Fruit fly (Drosophila melanogaster) whole organism, prepupa: Measurements from ENCODE around the gene vir-1.
A peak's percentile ranks its signal among the peaks of the same experiment; 100 is the strongest.

Source experiments
- CG10669 ChIP-seq: fragments of 200-800 bp; sonication (Bioruptor generic); optimal IDR thresholded peaks from 3 replicates; lab custom pipeline; 2018; ENCODE audit warnings: missing biosample characterization, mild to moderate bottlenecking, missing genetic modification characterization, moderate library complexity
- CG11294 ChIP-seq: fragments of 200-800 bp; sonication (Bioruptor generic); IDR thresholded peaks from 2 replicates; pipeline ENCODE4 v1.3.6; 2022; ENCODE audit warnings: missing biosample characterization, missing genetic modification characterization
- CG11762 ChIP-seq: fragments of 200-800 bp; sonication (Bioruptor generic); optimal IDR thresholded peaks from 3 replicates; lab custom pipeline; 2016; ENCODE audit warnings: missing biosample characterization, missing genetic modification characterization; ENCODE audit not compliant: insufficient read depth
- CG11902 ChIP-seq: fragments of 200-800 bp; sonication (Bioruptor generic); optimal IDR thresholded peaks from 3 replicates; lab custom pipeline; 2016; ENCODE audit warnings: missing biosample characterization, missing genetic modification characterization
- CG15336 ChIP-seq: fragments of 200-800 bp; sonication (Bioruptor generic); IDR thresholded peaks from 2 replicates; pipeline ENCODE4 v1.3.6; 2022; ENCODE audit warnings: missing biosample characterization, missing genetic modification characterization
- CG1621 ChIP-seq: fragments of 200-800 bp; sonication (Bioruptor generic); optimal IDR thresholded peaks from 3 replicates; lab custom pipeline; 2018; ENCODE audit warnings: missing biosample characterization, mild to moderate bottlenecking, missing genetic modification characterization
- CG16779 ChIP-seq: fragments of 200-800 bp; sonication (Bioruptor generic); optimal IDR thresholded peaks from 3 replicates; lab custom pipeline; 2017; ENCODE audit warnings: missing biosample characterization, mild to moderate bottlenecking, missing genetic modification characterization
- CG34406 ChIP-seq: fragments of 200-800 bp; sonication (Bioruptor generic); optimal IDR thresholded peaks from 3 replicates; lab custom pipeline; 2016; ENCODE audit warnings: missing biosample characterization, missing genetic modification characterization
- CG4318 ChIP-seq: fragments of 200-800 bp; sonication (Bioruptor generic); optimal IDR thresholded peaks from 3 replicates; lab custom pipeline; 2017; ENCODE audit warnings: missing biosample characterization, mild to moderate bottlenecking, missing genetic modification characterization
- CG6276 ChIP-seq: fragments of 200-800 bp; sonication (Bioruptor generic); optimal IDR thresholded peaks from 2 replicates; lab custom pipeline; 2017; ENCODE audit warnings: missing biosample characterization, mild to moderate bottlenecking, missing genetic modification characterization
- CG7368 ChIP-seq: fragments of 200-800 bp; sonication (Bioruptor generic); optimal IDR thresholded peaks from 3 replicates; lab custom pipeline; 2016; ENCODE audit warnings: missing biosample characterization, missing genetic modification characterization
- CG8119 ChIP-seq: fragments of 200-800 bp; sonication (Bioruptor generic); IDR thresholded peaks from 3 replicates; pipeline ENCODE4 v1.3.6; 2022; ENCODE audit warnings: missing biosample characterization, missing genetic modification characterization
- CG8319 ChIP-seq: fragments of 200-800 bp; sonication (Bioruptor generic); optimal IDR thresholded peaks from 3 replicates; lab custom pipeline; 2016; ENCODE audit warnings: missing biosample characterization, missing genetic modification characterization
- Eip75B ChIP-seq: fragments of 200-800 bp; sonication (Bioruptor generic); optimal IDR thresholded peaks from 3 replicates; lab custom pipeline; 2016; ENCODE audit warnings: missing biosample characterization, missing genetic modification characterization
- Eip78C ChIP-seq: fragments of 200-800 bp; sonication (Bioruptor generic); peaks from one replicate; lab custom pipeline; 2016; ENCODE audit warnings: missing biosample characterization, missing genetic modification characterization
- Ets21C ChIP-seq: fragments of 200-800 bp; sonication (Bioruptor generic); optimal IDR thresholded peaks from 3 replicates; lab custom pipeline; 2016; ENCODE audit warnings: missing biosample characterization, missing genetic modification characterization
- Ets96B ChIP-seq: fragments of 200-800 bp; optimal IDR thresholded peaks from 2 replicates; lab custom pipeline; 2019; ENCODE audit warnings: missing biosample characterization, mild to moderate bottlenecking, missing genetic modification characterization, moderate library complexity
- Hr38 ChIP-seq: sonication (Bioruptor generic); optimal IDR thresholded peaks from 2 replicates; lab custom pipeline; 2016; ENCODE audit warnings: missing biosample characterization, missing genetic modification characterization
- Hr39 ChIP-seq: fragments of 200-800 bp; sonication (Bioruptor generic); optimal IDR thresholded peaks from 2 replicates; lab custom pipeline; 2016; ENCODE audit warnings: missing biosample characterization, missing genetic modification characterization
- Hr4 ChIP-seq: fragments of 200-800 bp; sonication (Bioruptor generic); optimal IDR thresholded peaks from 3 replicates; lab custom pipeline; 2016; ENCODE audit warnings: missing biosample characterization, missing genetic modification characterization
- Met ChIP-seq: fragments of 200-800 bp; sonication (Bioruptor generic); optimal IDR thresholded peaks from 3 replicates; lab custom pipeline; 2016; ENCODE audit warnings: missing biosample characterization, missing genetic modification characterization
- OdsH ChIP-seq: fragments of 200-800 bp; sonication (Bioruptor generic); optimal IDR thresholded peaks from 3 replicates; lab custom pipeline; 2016; ENCODE audit warnings: missing biosample characterization, missing genetic modification characterization
- Smox ChIP-seq: fragments of 200-800 bp; sonication (Bioruptor generic); optimal IDR thresholded peaks from 3 replicates; lab custom pipeline; 2016; ENCODE audit warnings: missing biosample characterization, missing genetic modification characterization
- Sox102F ChIP-seq: fragments of 200-800 bp; sonication (Bioruptor generic); optimal IDR thresholded peaks from 2 replicates; lab custom pipeline; 2016; ENCODE audit warnings: missing biosample characterization, mild to moderate bottlenecking, missing genetic modification characterization
- cyc ChIP-seq: fragments of 200-800 bp; sonication (Bioruptor generic); optimal IDR thresholded peaks from 3 replicates; lab custom pipeline; 2016; ENCODE audit warnings: missing biosample characterization, missing genetic modification characterization
- dac ChIP-seq: fragments of 200-800 bp; sonication (Bioruptor generic); optimal IDR thresholded peaks from 2 replicates; lab custom pipeline; 2017; ENCODE audit warnings: missing biosample characterization, mild to moderate bottlenecking, missing genetic modification characterization
- dsx ChIP-seq: fragments of 200-800 bp; optimal IDR thresholded peaks from 3 replicates; lab custom pipeline; 2019; ENCODE audit warnings: missing biosample characterization, mild to moderate bottlenecking, missing genetic modification characterization, moderate library complexity; ENCODE audit not compliant: poor library complexity, severe bottlenecking
- eg ChIP-seq: fragments of 200-800 bp; sonication (Bioruptor generic); IDR thresholded peaks from 3 replicates; pipeline ENCODE4 v1.3.6; 2022; ENCODE audit warnings: missing biosample characterization, missing genetic modification characterization
- fd59A ChIP-seq: fragments of 200-800 bp; sonication (Bioruptor generic); optimal IDR thresholded peaks from 2 replicates; lab custom pipeline; 2017; ENCODE audit warnings: missing biosample characterization, mild to moderate bottlenecking, missing genetic modification characterization, missing genetic modification reagents
- fkh ChIP-seq: fragments of 200-800 bp; sonication (Bioruptor generic); optimal IDR thresholded peaks from 3 replicates; lab custom pipeline; 2017; ENCODE audit warnings: missing biosample characterization, mild to moderate bottlenecking, missing genetic modification characterization, moderate library complexity
- lz ChIP-seq: fragments of 200-800 bp; sonication (Bioruptor generic); optimal IDR thresholded peaks from 3 replicates; lab custom pipeline; 2016; ENCODE audit warnings: missing biosample characterization, missing genetic modification characterization
- net ChIP-seq: fragments of 200-800 bp; sonication (Bioruptor generic); optimal IDR thresholded peaks from 3 replicates; lab custom pipeline; 2016; ENCODE audit warnings: missing biosample characterization, missing genetic modification characterization
- pdm3 ChIP-seq: fragments of 200-800 bp; sonication (Bioruptor generic); optimal IDR thresholded peaks from 3 replicates; lab custom pipeline; 2016; ENCODE audit warnings: missing biosample characterization, missing genetic modification characterization
- spab ChIP-seq: fragments of 200-800 bp; sonication (Bioruptor generic); optimal IDR thresholded peaks from 2 replicates; lab custom pipeline; 2017; ENCODE audit warnings: missing biosample characterization, mild to moderate bottlenecking, missing genetic modification characterization, missing genetic modification reagents
- svp ChIP-seq: fragments of 200-800 bp; sonication (Bioruptor generic); peaks from one replicate; lab custom pipeline; 2016; ENCODE audit warnings: missing biosample characterization, missing genetic modification characterization
- topi ChIP-seq: fragments of 200-800 bp; sonication (Bioruptor generic); optimal IDR thresholded peaks from 3 replicates; lab custom pipeline; 2016; ENCODE audit warnings: missing biosample characterization, missing genetic modification characterization
- vri ChIP-seq: fragments of 200-800 bp; sonication (Bioruptor generic); optimal IDR thresholded peaks from 3 replicates; lab custom pipeline; 2016; ENCODE audit warnings: missing biosample characterization, mild to moderate bottlenecking, missing genetic modification characterization

vir-1 gene

dm6 chr2L:12424555-12424954 lies 1.3 kb upstream of the vir-1 start, which contains the start of gene Fam92 (continued):
- TF ChIP-seq fkh (GFP tag; lab: Kevin White, UChicago) (no peak), Smox (GFP tag; lab: Kevin White, UChicago) (peak; percentile 41), eg (GFP tag; lab: Robert Waterston, UW) (no peak), cyc (GFP tag; lab: Kevin White, UChicago) (peak; percentile 66), CG4318 (GFP tag; lab: Kevin White, UChicago) (no peak), CG11902 (GFP tag; lab: Kevin White, UChicago) (no peak), CG16779 (tag; lab: Kevin White, UChicago) (no peak), Sox102F (GFP tag; lab: Kevin White, UChicago) (peak; percentile 49), dac (GFP tag; lab: Kevin White, UChicago) (no peak), topi (peak; percentile 48), CG34406 (no peak), Hr39 (peak; percentile 70), Eip75B (GFP tag; lab: Kevin White, UChicago) (peak; percentile 22), dsx (no peak), lz (peak; percentile 69), Ets96B (tag; lab: Kevin White, UChicago) (no peak), CG8119 (GFP tag; lab: Robert Waterston, UW) (no peak), Eip78C (GFP tag; lab: Kevin White, UChicago) (peak; percentile 78), CG1621 (tag; lab: Kevin White, UChicago) (no peak), net (GFP tag; lab: Kevin White, UChicago) (no peak), CG10669 (GFP tag; lab: Kevin White, UChicago) (peak; percentile 2), CG11294 (GFP tag; lab: Robert Waterston, UW) (no peak), CG11762 (GFP tag; lab: Kevin White, UChicago) (no peak), Met (peak; percentile 60), spab (no peak), svp (GFP tag; lab: Kevin White, UChicago) (no peak), pdm3 (GFP tag; lab: Kevin White, UChicago) (peak; percentile 56), Hr38 (no peak), CG7368 (peak; percentile 13)

DNA sequence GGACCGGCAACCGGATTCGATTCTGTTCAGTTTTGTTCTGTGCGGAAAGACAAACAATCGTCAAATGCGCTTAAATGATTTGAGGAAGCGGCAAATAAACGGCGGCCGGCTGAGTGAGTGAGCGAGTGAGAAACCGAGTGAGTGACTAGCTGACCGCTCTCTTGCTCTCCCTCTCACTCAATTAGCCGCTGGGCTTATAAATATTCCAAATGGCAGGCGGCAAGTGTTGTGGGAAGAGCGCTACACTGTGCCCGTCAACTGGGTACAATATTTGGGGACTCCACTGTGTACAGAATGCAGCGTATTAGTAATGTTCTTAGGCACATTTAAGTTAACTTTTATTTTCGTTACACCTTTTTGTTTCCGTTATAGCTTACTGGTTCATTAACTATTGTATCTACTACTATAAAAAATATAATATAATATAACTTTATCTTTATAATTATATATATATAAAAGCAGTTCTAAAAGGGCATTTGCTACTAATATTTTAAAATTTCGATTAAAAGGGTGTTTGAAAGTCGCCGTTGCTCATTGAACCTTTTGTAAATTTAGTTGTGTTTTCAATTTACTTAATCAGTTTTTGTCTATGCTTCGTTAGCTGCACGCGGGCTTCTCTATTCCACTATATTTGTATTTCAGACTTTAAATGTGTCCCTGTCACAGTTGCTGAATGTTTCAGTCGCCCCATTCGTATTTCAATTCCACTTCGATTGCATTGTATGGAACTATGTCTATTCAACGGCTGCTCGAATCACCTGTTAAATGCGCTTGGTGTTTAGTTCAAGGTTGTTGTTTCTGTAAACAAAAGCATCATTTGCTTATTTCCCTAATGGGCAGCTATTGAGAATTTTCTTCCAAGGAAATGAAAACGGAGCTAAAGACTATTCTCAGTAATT lies 1.2 kb downstream of the vir-1 start:
- TF ChIP-seq CG10669 (GFP tag; lab: Kevin White, UChicago) (no peak), CG8319 (GFP tag; lab: Kevin White, UChicago) (no peak), CG15336 (peak; percentile 44; the same call in 1 of the 2 replicates), Eip78C (GFP tag; lab: Kevin White, UChicago) (peak; percentile 30), vri (no peak), CG34406 (no peak), CG6276 (GFP tag; lab: Kevin White, UChicago) (no peak), CG8119 (GFP tag; lab: Robert Waterston, UW) (peak; percentile 26; the same call in 1 of the 3 replicates)

- TF ChIP-seq Hr4 (GFP tag; lab: Kevin White, UChicago) (no peak), CG4318 (GFP tag; lab: Kevin White, UChicago) (no peak), OdsH (GFP tag; lab: Kevin White, UChicago) (no peak), svp (GFP tag; lab: Kevin White, UChicago) (peak; percentile 91), Ets21C (no peak), fd59A (no peak), CG8119 (GFP tag; lab: Robert Waterston, UW) (no peak), Sox102F (GFP tag; lab: Kevin White, UChicago) (no peak), spab (no peak)
These were observed 2.1 kb downstream of the vir-1 start for dm6 chr2L:12421188-12421587.
